Fruit fly (Drosophila melanogaster) whole organism, pupa: ENCODE results near the gene Pdi.
A peak's percentile ranks its signal among the peaks of the same experiment; 100 is the strongest.

ENCODE experiments used
- CG12605 ChIP-seq: fragments of 200-800 bp; sonication (Bioruptor generic); IDR thresholded peaks from 2 replicates; pipeline ENCODE4 v1.3.6; 2022; ENCODE audit warnings: missing biosample characterization, missing genetic modification characterization
- CG13204 ChIP-seq: fragments of 200-800 bp; sonication (Bioruptor generic); optimal IDR thresholded peaks from 2 replicates; lab custom pipeline; 2018; ENCODE audit warnings: missing biosample characterization, mild to moderate bottlenecking, missing genetic modification characterization, moderate library complexity
- CG15710 ChIP-seq: fragments of 200-800 bp; sonication (Bioruptor generic); optimal IDR thresholded peaks from 2 replicates; lab custom pipeline; 2018; ENCODE audit warnings: missing biosample characterization, mild to moderate bottlenecking, missing genetic modification characterization, moderate library complexity
- CG34367 ChIP-seq: fragments of 200-800 bp; sonication (Bioruptor generic); optimal IDR thresholded peaks from 2 replicates; lab custom pipeline; 2018; ENCODE audit warnings: missing biosample characterization, mild to moderate bottlenecking, missing genetic modification characterization
- CG4496 ChIP-seq: fragments of 200-800 bp; sonication (Bioruptor generic); IDR thresholded peaks from 3 replicates; pipeline ENCODE4 v1.3.6; 2022; ENCODE audit warnings: missing biosample characterization, missing genetic modification characterization
- CG8159 ChIP-seq: fragments of 200-800 bp; sonication (Bioruptor generic); optimal IDR thresholded peaks from 3 replicates; lab custom pipeline; 2018; ENCODE audit warnings: missing biosample characterization, mild to moderate bottlenecking, missing genetic modification characterization, moderate library complexity
- CG8301 ChIP-seq: fragments of 200-800 bp; sonication (Bioruptor generic); optimal IDR thresholded peaks from 2 replicates; lab custom pipeline; 2018; ENCODE audit warnings: missing biosample characterization, mild to moderate bottlenecking, missing genetic modification characterization
- CG9948 ChIP-seq: fragments of 200-800 bp; sonication (Bioruptor generic); optimal IDR thresholded peaks from 2 replicates; lab custom pipeline; 2018; ENCODE audit warnings: missing biosample characterization, mild to moderate bottlenecking, missing genetic modification characterization, moderate library complexity
- D1 ChIP-seq: fragments of 200-800 bp; sonication (Bioruptor generic); optimal IDR thresholded peaks from 2 replicates; lab custom pipeline; 2018; ENCODE audit warnings: missing biosample characterization, mild to moderate bottlenecking, missing genetic modification characterization, moderate library complexity
- EcR ChIP-seq: fragments of 200-800 bp; sonication (Bioruptor generic); optimal IDR thresholded peaks from 3 replicates; lab custom pipeline; 2019; ENCODE audit warnings: missing biosample characterization, missing genetic modification characterization, mild to moderate bottlenecking, moderate library complexity, missing genetic modification reagents
- Ets98B ChIP-seq: fragments of 200-800 bp; sonication (Bioruptor generic); IDR thresholded peaks from 2 replicates; pipeline ENCODE4 v1.3.6; 2022; ENCODE audit warnings: missing biosample characterization, missing genetic modification characterization
- Pif1A ChIP-seq: fragments of 200-800 bp; sonication (Bioruptor generic); optimal IDR thresholded peaks from 3 replicates; lab custom pipeline; 2016; ENCODE audit warnings: missing biosample characterization, missing genetic modification characterization
- Pif1B ChIP-seq: fragments of 200-800 bp; sonication (Bioruptor generic); optimal IDR thresholded peaks from 3 replicates; lab custom pipeline; 2016; ENCODE audit warnings: missing biosample characterization, missing genetic modification characterization
- Snoo ChIP-seq: fragments of 200-800 bp; sonication (Bioruptor generic); optimal IDR thresholded peaks from 3 replicates; lab custom pipeline; 2017; ENCODE audit warnings: missing biosample characterization, mild to moderate bottlenecking, missing genetic modification characterization, inconsistent platforms

- TF ChIP-seq Pif1B (GFP tag; lab: Kevin White, UChicago) (no peak), EcR (no peak), Ets98B (GFP tag; lab: Robert Waterston, UW) (no peak), CG34367 (no peak), CG8159 (tag; lab: Kevin White, UChicago) (peak; percentile 1), D1 (tag; lab: Kevin White, UChicago) (no peak), CG13204 (GFP tag; lab: Kevin White, UChicago) (no peak), CG15710 (tag; lab: Kevin White, UChicago) (no peak), CG9948 (tag; lab: Kevin White, UChicago) (no peak), CG8301 (tag; lab: Kevin White, UChicago) (peak; percentile 37), CG4496 (no peak), Pif1A (GFP tag; lab: Kevin White, UChicago) (no peak), Snoo (tag; lab: Kevin White, UChicago) (no peak), CG12605 (GFP tag; lab: Robert Waterston, UW) (no peak)
Measured at dm6 chr3L:15189707-15190106, 47.1 kb upstream of the Pdi start.
